Worm (Caenorhabditis elegans) whole organism, dauer: ENCODE data around the gene F58A6.9.

Experiments
- unc-62 ChIP-seq: sonication (generic microtip); optimal IDR thresholded peaks from 2 replicates; lab custom pipeline; 2017; ENCODE audit warnings: missing biosample characterization, missing genetic modification reagents, missing genetic modification characterization

The F58A6.9 gene

ce11 chrII:5182451-5182850, 23.8 kb upstream of the F58A6.9 start:
- TF ChIP-seq unc-62 (GFP tag; lab: Kevin White, UChicago) = no peak

- no peak for TF ChIP-seq unc-62 (GFP tag; lab: Kevin White, UChicago)
Observed at ce11 chrII:5181497-5181896, 22.8 kb upstream of the F58A6.9 start.

- TF ChIP-seq unc-62 (GFP tag; lab: Kevin White, UChicago) = no peak
Observed at ce11 chrII:5180272-5180671, 21.6 kb upstream of the F58A6.9 start.

ce11 chrII:5178609-5179008, 19.9 kb upstream of the F58A6.9 start:
- TF ChIP-seq unc-62 (GFP tag; lab: Kevin White, UChicago) = no peak

ce11 chrII:5177902-5178301, 19.2 kb upstream of the F58A6.9 start, which contains the start of gene C27D6.12:
C27D6.12 (minus strand) TSS chrII:5178002.
- no peak for TF ChIP-seq unc-62 (GFP tag; lab: Kevin White, UChicago)

- TF ChIP-seq unc-62 (GFP tag; lab: Kevin White, UChicago) = no peak
Observed at ce11 chrII:5176934-5177333, 18.3 kb upstream of the F58A6.9 start.

- TF ChIP-seq unc-62 (GFP tag; lab: Kevin White, UChicago) = no peak
Observed at ce11 chrII:5174370-5174769, 15.7 kb upstream of the F58A6.9 start, which contains the start of gene C27D6.3. C27D6.3 (minus strand) TSS chrII:5174470.

ce11 chrII:5172451-5172850, 13.8 kb upstream of the F58A6.9 start, which contains the start of gene C27D6.1:
C27D6.1 (plus strand) TSS chrII:5172751.
- no peak for TF ChIP-seq unc-62 (GFP tag; lab: Kevin White, UChicago)

- TF ChIP-seq unc-62 (GFP tag; lab: Kevin White, UChicago) = no peak
Observed at ce11 chrII:5171610-5172009, 12.9 kb upstream of the F58A6.9 start, which contains the start of gene C27D6.15. C27D6.15 (plus strand) TSS chrII:5171910.

ce11 chrII:5170932-5171331, 12.3 kb upstream of the F58A6.9 start, which contains the start of gene srb-1:
srb-1 (minus strand) TSS chrII:5171032.
- TF ChIP-seq unc-62 (GFP tag; lab: Kevin White, UChicago) = no peak

- TF ChIP-seq unc-62 (GFP tag; lab: Kevin White, UChicago) = no peak
Observed at ce11 chrII:5166738-5167137, 8.1 kb upstream of the F58A6.9 start, which contains the start of gene srb-3. srb-3 (minus strand) TSS chrII:5166838.

- TF ChIP-seq unc-62 (GFP tag; lab: Kevin White, UChicago) = no peak
Observed at ce11 chrII:5163283-5163682, 4.6 kb upstream of the F58A6.9 start, which contains the start of gene srb-5. srb-5 (minus strand) TSS chrII:5163383.

- no peak for TF ChIP-seq unc-62 (GFP tag; lab: Kevin White, UChicago)
Observed at ce11 chrII:5161102-5161501, 2.4 kb upstream of the F58A6.9 start, which contains the start of gene C27D6.11. C27D6.11 (minus strand) TSS chrII:5161202.

ce11 chrII:5157525-5157924, 1.1 kb downstream of the F58A6.9 start, which contains the start of gene srb-13:
srb-13 (minus strand) TSS chrII:5157625.
- TF ChIP-seq unc-62 (GFP tag; lab: Kevin White, UChicago) = no peak

ce11 chrII:5156983-5157382, 1.7 kb downstream of the F58A6.9 start, which contains the start of gene msp-45:
msp-45 (minus strand) TSS chrII:5157083.
- no peak for TF ChIP-seq unc-62 (GFP tag; lab: Kevin White, UChicago)

- TF ChIP-seq unc-62 (GFP tag; lab: Kevin White, UChicago) = no peak
Observed at ce11 chrII:5154540-5154939, 4.1 kb downstream of the F58A6.9 start, which contains the start of gene srb-12. srb-12 (minus strand) TSS chrII:5154640.

ce11 chrII:5150829-5151228, 7.8 kb downstream of the F58A6.9 start, which contains the start of gene srb-16:
srb-16 (minus strand) TSS chrII:5150929.
- TF ChIP-seq unc-62 (GFP tag; lab: Kevin White, UChicago) = no peak
